Fruit fly (Drosophila melanogaster) whole organism, wandering third instar larva: Measurements from ENCODE around the gene Cyp4g15.

Source experiments
- Abd-B ChIP-seq: fragments of >200 bp; optimal IDR thresholded peaks from 2 replicates; lab custom pipeline; 2017; ENCODE audit warnings: missing biosample characterization, missing genetic modification characterization
- CG32264 ChIP-seq: fragments of 200-800 bp; sonication (Bioruptor generic); optimal IDR thresholded peaks from 2 replicates; lab custom pipeline; 2016; ENCODE audit warnings: missing biosample characterization, missing genetic modification characterization
- CG9705 ChIP-seq: fragments of 200-800 bp; sonication (Bioruptor generic); optimal IDR thresholded peaks from 2 replicates; lab custom pipeline; 2018; ENCODE audit warnings: missing biosample characterization, mild to moderate bottlenecking, missing genetic modification characterization
- CrebA ChIP-seq: fragments of 200-800 bp; sonication (Bioruptor generic); optimal IDR thresholded peaks from 2 replicates; lab custom pipeline; 2016; ENCODE audit warnings: missing biosample characterization, mild to moderate bottlenecking, missing genetic modification characterization, borderline replicate concordance
- Dfd ChIP-seq: fragments of >200 bp; optimal IDR thresholded peaks from 2 replicates; lab custom pipeline; 2017; ENCODE audit warnings: missing biosample characterization, missing genetic modification characterization
- Dif ChIP-seq: fragments of 200-275, 200-300 bp; sonication (Bioruptor generic); optimal IDR thresholded peaks from 2 replicates; lab custom pipeline; 2018; ENCODE audit warnings: missing biosample characterization, missing genetic modification characterization; ENCODE audit not compliant: partially characterized antibody
- GATAd ChIP-seq: sonication (Bioruptor generic); optimal IDR thresholded peaks from 2 replicates; lab custom pipeline; 2016; ENCODE audit warnings: missing biosample characterization, missing genetic modification characterization
- HLH106 ChIP-seq: fragments of 200-800 bp; optimal IDR thresholded peaks from 3 replicates; lab custom pipeline; 2019; ENCODE audit warnings: missing biosample characterization, mild to moderate bottlenecking, missing genetic modification characterization, moderate library complexity
- Hnf4 ChIP-seq: fragments of 200-800 bp; sonication (Bioruptor generic); optimal IDR thresholded peaks from 2 replicates; lab custom pipeline; 2016; ENCODE audit warnings: missing biosample characterization, mild to moderate bottlenecking, missing genetic modification characterization
- Hr83 ChIP-seq: fragments of 200-300 bp; sonication (Bioruptor generic); optimal IDR thresholded peaks from 2 replicates; lab custom pipeline; 2016; ENCODE audit warnings: missing biosample characterization, mild to moderate bottlenecking, missing genetic modification characterization, moderate library complexity; ENCODE audit not compliant: poor library complexity, severe bottlenecking
- Jra ChIP-seq: sonication (Bioruptor generic); optimal IDR thresholded peaks from 2 replicates; lab custom pipeline; 2016; ENCODE audit warnings: missing biosample characterization, missing genetic modification characterization
- Mio ChIP-seq: sonication (Bioruptor generic); optimal IDR thresholded peaks from 2 replicates; lab custom pipeline; 2016; ENCODE audit warnings: missing biosample characterization, missing genetic modification characterization
- Myc ChIP-seq: fragments of >200 bp; optimal IDR thresholded peaks from 2 replicates; lab custom pipeline; 2017
- OdsH ChIP-seq: fragments of 200-800 bp; sonication (Bioruptor generic); optimal IDR thresholded peaks from 2 replicates; lab custom pipeline; 2016; ENCODE audit warnings: missing biosample characterization, mild to moderate bottlenecking, missing genetic modification characterization
- Rel ChIP-seq, 2 experiments: fragments of 200-800 bp; sonication (Bioruptor generic) in 1 of 2; optimal IDR thresholded peaks; 2 replicates in 1 of 2; 3 replicates in 1 of 2; lab custom pipeline; 2016 to 2019; ENCODE audit warnings: mild to moderate bottlenecking in 2 of 2, missing biosample characterization in 2 of 2, missing genetic modification characterization in 2 of 2, moderate library complexity in 1 of 2
- Sp1 ChIP-seq: fragments of 200-800 bp; sonication (Bioruptor generic); optimal IDR thresholded peaks from 3 replicates; lab custom pipeline; 2019; ENCODE audit warnings: missing biosample characterization, mild to moderate bottlenecking, missing genetic modification characterization, moderate library complexity
- Vsx2 ChIP-seq: fragments of 200-300, 225-300 bp; sonication (Bioruptor generic); optimal IDR thresholded peaks from 2 replicates; lab custom pipeline; 2018; ENCODE audit warnings: missing biosample characterization, missing genetic modification characterization; ENCODE audit not compliant: partially characterized antibody
- br ChIP-seq: fragments of 200-800 bp; sonication (Bioruptor generic); optimal IDR thresholded peaks from 2 replicates; lab custom pipeline; 2016; ENCODE audit warnings: missing biosample characterization, missing genetic modification characterization
- brk ChIP-seq: fragments of 200-800 bp; sonication (Bioruptor generic); optimal IDR thresholded peaks from 2 replicates; lab custom pipeline; 2016; ENCODE audit warnings: missing biosample characterization, mild to moderate bottlenecking, missing genetic modification characterization
- dl ChIP-seq, 2 experiments: fragments of 175-275, 200-275 bp in 1 of 2; fragments of 200-275 bp in 1 of 2; sonication (Bioruptor generic); optimal IDR thresholded peaks; lab custom pipeline; 2018; ENCODE audit warnings: mild to moderate bottlenecking in 2 of 2, missing biosample characterization in 2 of 2, missing genetic modification characterization in 2 of 2, moderate library complexity in 2 of 2; ENCODE audit not compliant: partially characterized antibody in 2 of 2, insufficient read depth in 1 of 2
- dmrt93B ChIP-seq: fragments of 200-800 bp; sonication (Bioruptor generic); optimal IDR thresholded peaks from 2 replicates; lab custom pipeline; 2018; ENCODE audit warnings: missing biosample characterization, mild to moderate bottlenecking, missing genetic modification characterization
- dsf ChIP-seq: sonication (Bioruptor generic); optimal IDR thresholded peaks from 2 replicates; lab custom pipeline; 2016; ENCODE audit warnings: missing biosample characterization, missing genetic modification characterization, borderline replicate concordance
- ey ChIP-seq: fragments of 200-800 bp; sonication (Bioruptor generic); optimal IDR thresholded peaks from 2 replicates; lab custom pipeline; 2016; ENCODE audit warnings: missing biosample characterization, missing genetic modification characterization
- foxo ChIP-seq, 2 experiments: fragments of 200-800 bp; sonication (Bioruptor generic); optimal IDR thresholded peaks; 2 replicates in 1 of 2; 3 replicates in 1 of 2; lab custom pipeline; 2016 to 2017; ENCODE audit warnings: missing biosample characterization in 2 of 2, missing genetic modification characterization in 2 of 2
- fru ChIP-seq: fragments of 200-800 bp; sonication (Bioruptor generic); optimal IDR thresholded peaks from 3 replicates; lab custom pipeline; 2016; ENCODE audit warnings: missing biosample characterization, mild to moderate bottlenecking, missing genetic modification characterization
- h ChIP-seq: fragments of 200-800 bp; sonication (Bioruptor generic); optimal IDR thresholded peaks from 3 replicates; lab custom pipeline; 2016; ENCODE audit warnings: missing biosample characterization, mild to moderate bottlenecking, missing genetic modification characterization
- jim ChIP-seq: fragments of 175-275, 200-325 bp; sonication (Bioruptor generic); optimal IDR thresholded peaks from 2 replicates; lab custom pipeline; 2016; ENCODE audit warnings: missing biosample characterization, mild to moderate bottlenecking, missing genetic modification characterization
- lola ChIP-seq: fragments of >200 bp; optimal IDR thresholded peaks from 2 replicates; lab custom pipeline; 2017; ENCODE audit warnings: missing biosample characterization, missing genetic modification characterization
- pan ChIP-seq: fragments of >200 bp; optimal IDR thresholded peaks from 2 replicates; lab custom pipeline; 2017
- psq ChIP-seq: fragments of 200-800 bp; sonication (Bioruptor generic); optimal IDR thresholded peaks from 3 replicates; lab custom pipeline; 2017; ENCODE audit warnings: missing biosample characterization, mild to moderate bottlenecking, missing genetic modification characterization, moderate library complexity
- rgr ChIP-seq: fragments of 200-800 bp; sonication (Bioruptor generic); optimal IDR thresholded peaks from 3 replicates; lab custom pipeline; 2016; ENCODE audit warnings: missing biosample characterization, mild to moderate bottlenecking, missing genetic modification characterization
- sv ChIP-seq: fragments of 200-800 bp; sonication (Bioruptor generic); optimal IDR thresholded peaks from 3 replicates; lab custom pipeline; 2016; ENCODE audit warnings: missing biosample characterization, missing genetic modification characterization
- tai ChIP-seq: sonication (Bioruptor generic); optimal IDR thresholded peaks from 2 replicates; lab custom pipeline; 2016; ENCODE audit warnings: missing biosample characterization, missing genetic modification characterization
- usp ChIP-seq: fragments of >200 bp; optimal IDR thresholded peaks from 2 replicates; lab custom pipeline; 2017; ENCODE audit warnings: missing biosample characterization, missing genetic modification characterization
- woc ChIP-seq: sonication (Bioruptor generic); optimal IDR thresholded peaks from 2 replicates; lab custom pipeline; 2016; ENCODE audit warnings: missing biosample characterization, mild to moderate bottlenecking, missing genetic modification characterization

Gene Cyp4g15

DNA sequence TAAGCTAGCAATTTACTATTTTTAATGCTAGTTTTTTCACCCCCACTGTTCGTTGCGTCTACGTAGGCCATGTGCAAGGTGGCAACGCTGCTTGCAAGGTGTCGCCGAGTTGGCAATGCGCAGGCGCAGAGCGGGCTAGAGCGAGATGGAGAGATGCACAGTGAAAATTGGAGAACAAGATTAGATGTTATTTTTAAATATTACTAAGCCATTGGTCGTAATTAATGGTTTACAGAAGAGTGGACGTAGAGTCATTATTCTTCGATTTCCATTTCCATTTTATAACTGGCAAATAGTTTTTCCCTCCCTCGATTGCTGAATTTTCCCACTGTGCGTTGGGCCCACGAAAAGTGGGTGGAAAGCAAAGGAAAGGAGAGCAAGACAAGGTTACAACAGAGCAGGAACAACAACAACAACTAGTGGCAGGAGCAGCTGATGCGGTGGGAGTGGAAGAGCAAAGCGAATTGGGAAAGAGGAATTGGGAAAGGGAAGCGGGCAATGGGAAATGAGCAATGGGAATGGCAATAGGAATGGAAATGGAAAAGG is 23.9 kb upstream of the Cyp4g15 start (continued):
- no peak for TF ChIP-seq Dfd (GFP tag; lab: Kevin White, UChicago)
- TF ChIP-seq dl (GFP tag; optimal IDR thresholded peaks at IDR 0.05; lab: Kevin White, UChicago; ENCODE audit: insufficient read depth in 1 of 2, partially characterized antibody in 2 of 2), result no peak
- TF ChIP-seq Abd-B, result no peak
- no peak for TF ChIP-seq Jra
- TF ChIP-seq h (GFP tag; lab: Kevin White, UChicago), result peak; percentile 78
- TF ChIP-seq brk (GFP tag; lab: Kevin White, UChicago), result no peak
- TF ChIP-seq ey, result peak; percentile 69

DNA sequence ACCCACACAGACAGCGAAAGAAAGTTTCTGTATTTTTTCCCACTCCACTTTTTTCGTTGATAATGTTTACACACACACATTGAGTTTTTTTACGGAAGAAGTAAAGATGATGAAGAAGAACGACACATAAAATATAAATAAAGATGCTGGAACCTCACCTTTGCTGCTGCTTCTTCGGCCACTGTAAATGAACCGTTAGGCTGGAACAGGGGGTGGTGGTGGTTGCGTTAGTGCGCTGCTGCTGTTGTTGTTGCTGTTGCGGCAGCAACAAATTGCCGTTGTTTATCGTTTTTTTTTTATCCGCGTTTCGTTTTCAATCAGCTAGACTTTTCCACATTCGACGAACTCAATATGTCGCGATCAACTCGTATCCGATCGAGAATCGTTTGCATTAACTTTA is 23.2 kb upstream of the Cyp4g15 start:
- TF ChIP-seq rgr (GFP tag; lab: Kevin White, UChicago), result no peak
- TF ChIP-seq usp (GFP tag; lab: Kevin White, UChicago), result no peak
- TF ChIP-seq dl (GFP tag; optimal IDR thresholded peaks at IDR 0.05; lab: Kevin White, UChicago; ENCODE audit: insufficient read depth in 1 of 2, partially characterized antibody in 2 of 2), result no peak
- no peak for TF ChIP-seq CG9705 (GFP tag; lab: Kevin White, UChicago)
- TF ChIP-seq Jra, result no peak
- no peak for TF ChIP-seq foxo (GFP tag; optimal IDR thresholded peaks at IDR 0.05; lab: Kevin White, UChicago)
- no peak for TF ChIP-seq tai (GFP tag; lab: Kevin White, UChicago)
- TF ChIP-seq Myc (lab: Kevin White, UChicago), result no peak
- no peak for TF ChIP-seq pan
- no peak for TF ChIP-seq Rel (GFP tag; optimal IDR thresholded peaks at IDR 0.05; lab: Kevin White, UChicago)
- TF ChIP-seq Rel (tag; optimal IDR thresholded peaks at IDR 0.05; lab: Kevin White, UChicago), result no peak
- no peak for TF ChIP-seq woc
- TF ChIP-seq Abd-B, result no peak
- no peak for TF ChIP-seq CG32264 (GFP tag; lab: Kevin White, UChicago)

DNA sequence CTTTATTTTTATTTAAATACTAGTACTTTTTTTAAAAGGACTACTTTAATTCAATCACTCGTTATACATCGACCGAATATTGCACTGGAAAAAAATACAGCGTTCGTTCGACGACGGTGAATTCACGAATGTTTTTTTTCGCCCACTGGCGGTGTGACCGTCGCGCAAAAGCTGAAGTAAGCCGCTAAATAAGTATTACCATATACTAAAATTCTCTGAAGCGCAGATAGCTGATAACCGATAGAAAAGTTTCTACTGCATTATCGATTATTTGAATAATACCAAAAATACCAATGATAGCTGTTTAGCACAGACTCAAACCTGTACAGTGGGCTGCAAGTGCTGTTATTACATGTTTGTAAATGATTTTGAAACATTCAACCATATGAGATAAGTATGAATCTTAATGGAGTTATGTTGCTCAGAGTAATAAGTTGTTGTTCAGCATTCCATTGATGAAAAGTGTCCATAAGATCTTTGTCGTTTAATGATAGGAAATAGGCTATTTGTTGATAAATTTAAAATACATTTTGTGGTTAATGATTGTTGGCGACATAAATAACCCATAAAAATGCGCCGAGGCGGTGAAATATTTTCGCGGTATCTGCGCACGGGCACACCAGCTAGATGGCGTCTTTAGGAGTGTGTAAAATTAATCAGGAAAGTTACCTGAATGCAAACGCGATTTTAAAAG is 22.5 kb upstream of the Cyp4g15 start, which contains the start of the genes Evi5 and HP5:
Gene Evi5 (minus strand): TSS at position 198 of the 694 bp plus-strand sequence.
Gene HP5 (plus strand): TSS at position 598 of the 694 bp plus-strand sequence.
- TF ChIP-seq Abd-B (no peak), Myc (lab: Kevin White, UChicago) (no peak), h (GFP tag; lab: Kevin White, UChicago) (peak; percentile 35), dmrt93B (peak; percentile 33), OdsH (no peak), CG9705 (GFP tag; lab: Kevin White, UChicago) (no peak), lola (GFP tag; lab: Kevin White, UChicago) (no peak), Dfd (GFP tag; lab: Kevin White, UChicago) (no peak), dl (GFP tag; optimal IDR thresholded peaks at IDR 0.05; lab: Kevin White, UChicago; ENCODE audit: insufficient read depth in 1 of 2, partially characterized antibody in 2 of 2) (no peak), fru (GFP tag; lab: Kevin White, UChicago) (peak; percentile 58), Hr83 (GFP tag; lab: Kevin White, UChicago) (peak; percentile 23), HLH106 (peak; percentile 52), Jra (peak; percentile 28), dsf (GFP tag; lab: Kevin White, UChicago) (no peak), brk (GFP tag; lab: Kevin White, UChicago) (peak; percentile 7), Sp1 (GFP tag; lab: Kevin White, UChicago) (peak; percentile 20), jim (GFP tag; lab: Kevin White, UChicago) (no peak), Vsx2 (GFP tag; lab: Kevin White, UChicago) (no peak), usp (GFP tag; lab: Kevin White, UChicago) (no peak), CG32264 (GFP tag; lab: Kevin White, UChicago) (no peak), ey (peak; percentile 20), Rel (GFP tag; optimal IDR thresholded peaks at IDR 0.05; lab: Kevin White, UChicago) (no peak), Rel (tag; optimal IDR thresholded peaks at IDR 0.05; lab: Kevin White, UChicago) (peak; percentile 59), Hnf4 (peak; percentile 31), Dif (GFP tag; lab: Kevin White, UChicago) (no peak), foxo (GFP tag; optimal IDR thresholded peaks at IDR 0.05; lab: Kevin White, UChicago) (peak in 1 of 2 experiments; percentile 58), tai (GFP tag; lab: Kevin White, UChicago) (peak; percentile 13), GATAd (GFP tag; lab: Kevin White, UChicago) (no peak), Mio (no peak), pan (no peak), woc (peak; percentile 54), sv (GFP tag; lab: Kevin White, UChicago) (peak; percentile 25), psq (GFP tag; lab: Kevin White, UChicago) (no peak), CrebA (no peak), rgr (GFP tag; lab: Kevin White, UChicago) (peak; percentile 4), br (GFP tag; lab: Kevin White, UChicago) (no peak)
